Worm (Caenorhabditis elegans) whole organism, young adult: Measurements from ENCODE around the gene F01D5.6.

ENCODE experiments used
- B0336.3 ChIP-seq: fragments of 200-800 bp; sonication (Bioruptor generic); IDR thresholded peaks from 2 replicates; pipeline ENCODE4 v1.3.6; 2022; ENCODE audit warnings: missing genetic modification characterization, missing compliant biosample characterization
- F22D6.2 ChIP-seq: sonication (generic microtip); optimal IDR thresholded peaks from 2 replicates; lab custom pipeline; 2016; ENCODE audit warnings: mild to moderate bottlenecking, missing genetic modification characterization, missing compliant biosample characterization
- F55B11.4 ChIP-seq: sonication (generic microtip); optimal IDR thresholded peaks from 2 replicates; lab custom pipeline; 2016; ENCODE audit warnings: missing compliant biosample characterization, missing genetic modification characterization, borderline replicate concordance; ENCODE audit not compliant: insufficient read depth
- T26A5.8 ChIP-seq: sonication (generic microtip); optimal IDR thresholded peaks from 2 replicates; lab custom pipeline; 2016; ENCODE audit warnings: missing genetic modification characterization, missing compliant biosample characterization
- Y53F4B.3 ChIP-seq: fragments of 200-800 bp; sonication (Bioruptor generic); IDR thresholded peaks from 2 replicates; pipeline ENCODE4 v1.3.6; 2022; ENCODE audit warnings: missing genetic modification reagents, missing genetic modification characterization, missing compliant biosample characterization
- Y79H2A.3 ChIP-seq: fragments of 200-800 bp; sonication (Bioruptor generic); conservative IDR thresholded peaks from 2 replicates; pipeline ENCODE4 v1.3.6; 2022; ENCODE audit warnings: missing genetic modification reagents, missing genetic modification characterization, missing compliant biosample characterization
- Y95B8A.8 ChIP-seq: fragments of 200-800 bp; sonication (Bioruptor generic); IDR thresholded peaks from 2 replicates; pipeline ENCODE4 v1.3.6; 2022; ENCODE audit warnings: missing genetic modification reagents, missing genetic modification characterization, missing compliant biosample characterization
- ama-1 ChIP-seq, 3 experiments: fragments of 150-350 bp in 1 of 3; sonication (generic microtip) in 2 of 3; optimal IDR thresholded peaks; 2 replicates each; lab custom pipeline; 2014 to 2018; ENCODE audit warnings: missing biosample characterization in 2 of 3, missing genetic modification characterization in 2 of 3, missing genetic modification reagents in 2 of 3
- aptf-2 ChIP-seq: fragments of 200-800 bp; sonication (Bioruptor generic); conservative IDR thresholded peaks from 2 replicates; pipeline ENCODE4 v1.3.6; 2022; ENCODE audit warnings: missing genetic modification reagents, missing genetic modification characterization, missing compliant biosample characterization
- aptf-3 ChIP-seq: fragments of 200-800 bp; sonication (Bioruptor generic); IDR thresholded peaks from 2 replicates; pipeline ENCODE4 v1.3.6; 2022; ENCODE audit warnings: missing genetic modification characterization, missing compliant biosample characterization
- attf-5 ChIP-seq: fragments of 200-800 bp; sonication (Bioruptor generic); optimal IDR thresholded peaks from 2 replicates; lab custom pipeline; 2018; ENCODE audit warnings: mild to moderate bottlenecking, missing genetic modification characterization, missing compliant biosample characterization
- bed-1 ChIP-seq: fragments of 200-800 bp; sonication (Bioruptor generic); IDR thresholded peaks from 2 replicates; pipeline ENCODE4 v1.3.6; 2022; ENCODE audit warnings: missing genetic modification reagents, missing genetic modification characterization, missing compliant biosample characterization
- bed-2 ChIP-seq: fragments of 200-800 bp; sonication (Bioruptor generic); IDR thresholded peaks from 2 replicates; pipeline ENCODE4 v1.3.6; 2022; ENCODE audit warnings: missing genetic modification reagents, missing genetic modification characterization, missing compliant biosample characterization
- cebp-1 ChIP-seq, 2 experiments: fragments of 200-800 bp in 1 of 2; sonication (Bioruptor generic) in 1 of 2; sonication (generic microtip) in 1 of 2; IDR thresholded peaks in 1 of 2; optimal IDR thresholded peaks in 1 of 2; 2 replicates each; pipeline versions ENCODE4 v1.3.6 to Lab custom; 2017 to 2022; ENCODE audit warnings: missing compliant biosample characterization in 2 of 2, missing genetic modification characterization in 2 of 2, mild to moderate bottlenecking in 1 of 2, missing genetic modification reagents in 1 of 2, moderate library complexity in 1 of 2
- ceh-100 ChIP-seq: fragments of 200-800 bp; sonication (Bioruptor generic); IDR thresholded peaks from 2 replicates; pipeline ENCODE4 v1.3.6; 2022; ENCODE audit warnings: missing genetic modification reagents, missing genetic modification characterization, missing compliant biosample characterization
- ceh-58 ChIP-seq: fragments of 200-800 bp; sonication (Bioruptor generic); IDR thresholded peaks from 2 replicates; pipeline ENCODE4 v1.3.6; 2022; ENCODE audit warnings: missing genetic modification characterization, missing compliant biosample characterization
- ceh-79 ChIP-seq: sonication (generic microtip); optimal IDR thresholded peaks from 2 replicates; lab custom pipeline; 2017; ENCODE audit warnings: mild to moderate bottlenecking, missing genetic modification characterization, missing compliant biosample characterization
- chd-7 ChIP-seq: sonication (generic microtip); optimal IDR thresholded peaks from 2 replicates; lab custom pipeline; 2016; ENCODE audit warnings: mild to moderate bottlenecking, missing genetic modification characterization, moderate library complexity, missing compliant biosample characterization
- die-1 ChIP-seq: sonication (generic microtip); optimal IDR thresholded peaks from 2 replicates; lab custom pipeline; 2016; ENCODE audit warnings: missing genotype, mild to moderate bottlenecking, missing genetic modification characterization, missing compliant biosample characterization
- dox-1 ChIP-seq: fragments of 200-800 bp; sonication (Bioruptor generic); IDR thresholded peaks from 2 replicates; pipeline ENCODE4 v1.3.6; 2022; ENCODE audit warnings: missing genetic modification reagents, missing genetic modification characterization, missing compliant biosample characterization
- dpl-1 ChIP-seq: fragments of 150-350 bp; optimal IDR thresholded peaks from 2 replicates; lab custom pipeline; 2014; ENCODE audit warnings: missing biosample characterization, missing genetic modification reagents, missing genetic modification characterization
- egl-18 ChIP-seq: fragments of 200-800 bp; sonication (Bioruptor generic); IDR thresholded peaks from 2 replicates; pipeline ENCODE4 v1.3.6; 2022; ENCODE audit warnings: missing genetic modification reagents, missing genetic modification characterization, missing compliant biosample characterization
- him-1 ChIP-seq: sonication (generic microtip); optimal IDR thresholded peaks from 2 replicates; lab custom pipeline; 2016; ENCODE audit warnings: missing genotype, missing genetic modification reagents, missing genetic modification characterization, missing compliant biosample characterization
- hlh-26 ChIP-seq: fragments of 200-800 bp; sonication (Bioruptor generic); conservative IDR thresholded peaks from 2 replicates; pipeline ENCODE4 v1.3.6; 2022; ENCODE audit warnings: missing genetic modification reagents, missing genetic modification characterization, missing compliant biosample characterization
- hmg-20 ChIP-seq: fragments of 200-800 bp; sonication (Bioruptor generic); IDR thresholded peaks from 2 replicates; pipeline ENCODE4 v1.3.6; 2022; ENCODE audit warnings: missing genetic modification reagents, missing genetic modification characterization, missing compliant biosample characterization
- lin-35 ChIP-seq, 3 experiments: fragments of 150-350 bp in 2 of 3; sonication (generic microtip) in 1 of 3; optimal IDR thresholded peaks; 2 replicates each; lab custom pipeline; 2014 to 2018; ENCODE audit warnings: missing biosample characterization in 3 of 3, missing genetic modification characterization in 3 of 3, missing genetic modification reagents in 3 of 3
- lin-40 ChIP-seq: sonication (generic microtip); optimal IDR thresholded peaks from 2 replicates; lab custom pipeline; 2016; ENCODE audit warnings: missing genetic modification characterization, mild to moderate bottlenecking, missing compliant biosample characterization, missing genotype, missing genetic modification reagents
- lsl-1 ChIP-seq: fragments of 200-800 bp; sonication (Bioruptor generic); optimal IDR thresholded peaks from 2 replicates; lab custom pipeline; 2018; ENCODE audit warnings: mild to moderate bottlenecking, missing genetic modification characterization, moderate library complexity, missing compliant biosample characterization
- madf-10 ChIP-seq: sonication (generic microtip); optimal IDR thresholded peaks from 2 replicates; lab custom pipeline; 2016; ENCODE audit warnings: mild to moderate bottlenecking, missing genetic modification characterization, missing compliant biosample characterization
- mcd-1 ChIP-seq: fragments of 200-800 bp; sonication (Bioruptor generic); IDR thresholded peaks from 2 replicates; pipeline ENCODE4 v1.3.6; 2022; ENCODE audit warnings: missing genetic modification reagents, missing genetic modification characterization, missing compliant biosample characterization
- mel-28 ChIP-seq: sonication (generic microtip); optimal IDR thresholded peaks from 2 replicates; lab custom pipeline; 2016; ENCODE audit warnings: borderline replicate concordance, mild to moderate bottlenecking, missing genetic modification characterization, missing compliant biosample characterization
- mxl-1 ChIP-seq: sonication (generic microtip); optimal IDR thresholded peaks from 2 replicates; lab custom pipeline; 2016; ENCODE audit warnings: missing genetic modification characterization, missing compliant biosample characterization
- nfya-2 ChIP-seq: fragments of 200-800 bp; sonication (Bioruptor generic); IDR thresholded peaks from 2 replicates; pipeline ENCODE4 v1.3.6; 2022; ENCODE audit warnings: missing genetic modification reagents, missing genetic modification characterization, missing compliant biosample characterization
- nfyb-1 ChIP-seq: fragments of 200-800 bp; sonication (Bioruptor generic); IDR thresholded peaks from 2 replicates; pipeline ENCODE4 v1.3.6; 2022; ENCODE audit warnings: missing genetic modification reagents, missing genetic modification characterization, missing compliant biosample characterization
- nhr-120 ChIP-seq: fragments of 200-800 bp; sonication (Bioruptor generic); IDR thresholded peaks from 2 replicates; pipeline ENCODE4 v1.3.6; 2022; ENCODE audit warnings: missing genetic modification characterization, missing compliant biosample characterization
- nhr-80 ChIP-seq: sonication (generic microtip); optimal IDR thresholded peaks from 2 replicates; lab custom pipeline; 2016; ENCODE audit warnings: missing genetic modification characterization, missing compliant biosample characterization
- nhr-90 ChIP-seq: sonication (generic microtip); optimal IDR thresholded peaks from 2 replicates; lab custom pipeline; 2016; ENCODE audit warnings: missing genotype, mild to moderate bottlenecking, missing genetic modification characterization, missing compliant biosample characterization
- pha-4 ChIP-seq: fragments of 150-350 bp; sonication (generic microtip); optimal IDR thresholded peaks from 2 replicates; lab custom pipeline; 2014; ENCODE audit warnings: missing biosample characterization, missing genetic modification reagents, missing genetic modification characterization
- rpc-1 ChIP-seq, 2 experiments: fragments of 150-350 bp in 1 of 2; sonication (generic microtip) in 1 of 2; optimal IDR thresholded peaks; 2 replicates each; lab custom pipeline; 2014 to 2018; ENCODE audit warnings: missing biosample characterization in 1 of 2, missing genetic modification characterization in 1 of 2, missing genetic modification reagents in 1 of 2, missing genotype in 1 of 2
- snpc-1.1 ChIP-seq: sonication (generic microtip); optimal IDR thresholded peaks from 2 replicates; lab custom pipeline; 2017; ENCODE audit warnings: missing genetic modification characterization, mild to moderate bottlenecking, missing compliant biosample characterization, antibody characterized with exemption, moderate library complexity, missing genotype, missing genetic modification reagents; ENCODE audit not compliant: insufficient read depth
- tbp1 ChIP-seq: fragments of 200-800 bp; sonication (Bioruptor generic); optimal IDR thresholded peaks from 2 replicates; lab custom pipeline; 2018; ENCODE audit warnings: mild to moderate bottlenecking, missing genetic modification characterization, missing compliant biosample characterization
- tlf-1 ChIP-seq: fragments of 200-800 bp; sonication (Bioruptor generic); optimal IDR thresholded peaks from 2 replicates; lab custom pipeline; 2018; ENCODE audit warnings: mild to moderate bottlenecking, missing genetic modification characterization, missing compliant biosample characterization
- zfh-2 ChIP-seq: fragments of 200-800 bp; sonication (Bioruptor generic); conservative IDR thresholded peaks from 2 replicates; pipeline ENCODE4 v1.3.6; 2022; ENCODE audit warnings: missing genetic modification reagents, missing genetic modification characterization, missing compliant biosample characterization
- ztf-18 ChIP-seq: sonication (generic microtip); optimal IDR thresholded peaks from 2 replicates; lab custom pipeline; 2016; ENCODE audit warnings: missing genotype, mild to moderate bottlenecking, missing genetic modification characterization, missing compliant biosample characterization
- ztf-22 ChIP-seq: fragments of 200-800 bp; sonication (Bioruptor generic); optimal IDR thresholded peaks from 2 replicates; lab custom pipeline; 2018; ENCODE audit warnings: mild to moderate bottlenecking, missing genetic modification characterization, moderate library complexity, missing compliant biosample characterization
- ztf-6 ChIP-seq: fragments of 200-800 bp; sonication (Bioruptor generic); IDR thresholded peaks from 2 replicates; pipeline ENCODE4 v1.3.6; 2022; ENCODE audit warnings: missing genetic modification reagents, missing genetic modification characterization, missing compliant biosample characterization

Gene F01D5.6

ce11 chrII:14006210-14006609, at the start of gene F01D5.6:
Gene F01D5.6, plus strand, starts transcription at chrII:14006510.
- TF ChIP-seq F22D6.2 (tag; lab: Kevin White, UChicago) (no peak), nhr-80 (tag; lab: Kevin White, UChicago) (no peak), aptf-3 (no peak), ceh-58 (GFP tag; lab: Robert Waterston, UW) (no peak), hlh-26 (GFP tag; lab: Robert Waterston, UW) (no peak), snpc-1.1 (no peak), bed-1 (GFP tag; lab: Robert Waterston, UW) (no peak), nhr-120 (GFP tag; lab: Robert Waterston, UW) (no peak), aptf-2 (GFP tag; lab: Robert Waterston, UW) (no peak), madf-10 (tag; lab: Kevin White, UChicago) (no peak), ztf-6 (no peak), F55B11.4 (tag; lab: Kevin White, UChicago) (no peak), Y53F4B.3 (GFP tag; lab: Robert Waterston, UW) (no peak), egl-18 (GFP tag; lab: Robert Waterston, UW) (no peak), Y95B8A.8 (GFP tag; lab: Robert Waterston, UW) (no peak), ama-1 (optimal IDR thresholded peaks at IDR 0.05; lab: Kevin White, UChicago) (no peak), ama-1 (GFP tag; optimal IDR thresholded peaks at IDR 0.05; lab: Kevin White, UChicago) (no peak), ztf-18 (tag; lab: Kevin White, UChicago) (no peak), him-1 (tag; lab: Kevin White, UChicago) (no peak)

ce11 chrII:13956529-13956928, 49.8 kb upstream of the F01D5.6 start:
- TF ChIP-seq ztf-18 (tag; lab: Kevin White, UChicago) (no peak), nfyb-1 (GFP tag; lab: Robert Waterston, UW) (peak; percentile 81), lin-40 (tag; lab: Kevin White, UChicago) (no peak), ceh-100 (GFP tag; lab: Robert Waterston, UW) (no peak), Y79H2A.3 (GFP tag; lab: Robert Waterston, UW) (no peak), mel-28 (tag; lab: Kevin White, UChicago) (no peak), nhr-80 (tag; lab: Kevin White, UChicago) (peak; percentile 92), T26A5.8 (tag; lab: Kevin White, UChicago) (no peak), cebp-1 (GFP tag; IDR thresholded peaks at IDR 0.05; lab: Robert Waterston, UW) (peak; percentile 40; the same call in 1 of the 2 replicates), cebp-1 (tag; optimal IDR thresholded peaks at IDR 0.05; lab: Kevin White, UChicago) (peak; percentile 48), B0336.3 (GFP tag; lab: Robert Waterston, UW) (0 out of 2 replicates have a peak, but pooled peaks have one; percentile 27), lsl-1 (GFP tag; lab: Kevin White, UChicago) (no peak), hmg-20 (no peak), ztf-6 (no peak), lin-35 (GFP tag; optimal IDR thresholded peaks at IDR 0.05; lab: Kevin White, UChicago) (no peak), mcd-1 (GFP tag; lab: Robert Waterston, UW) (peak; percentile 62), tbp1 (peak; percentile 18), snpc-1.1 (no peak), die-1 (tag; lab: Kevin White, UChicago) (no peak), dox-1 (peak; percentile 62; the same call in 1 of the 2 replicates), ztf-22 (GFP tag; lab: Kevin White, UChicago) (peak; percentile 40), zfh-2 (GFP tag; lab: Robert Waterston, UW) (no peak), bed-2 (no peak), egl-18 (GFP tag; lab: Robert Waterston, UW) (no peak), dpl-1 (no peak), tlf-1 (GFP tag; lab: Kevin White, UChicago) (no peak), chd-7 (peak; percentile 3), nhr-90 (tag; lab: Kevin White, UChicago) (peak; percentile 7), attf-5 (GFP tag; lab: Kevin White, UChicago) (peak; percentile 35), aptf-3 (no peak), ceh-79 (tag; lab: Kevin White, UChicago) (no peak), pha-4 (tag; lab: Kevin White, UChicago) (no peak), mxl-1 (tag; lab: Kevin White, UChicago) (no peak), rpc-1 (optimal IDR thresholded peaks at IDR 0.05; lab: Kevin White, UChicago) (no peak), rpc-1 (tag; optimal IDR thresholded peaks at IDR 0.05; lab: Kevin White, UChicago) (no peak), F22D6.2 (tag; lab: Kevin White, UChicago) (no peak), nfya-2 (no peak)
